Worm (Caenorhabditis elegans) whole organism, mixed stage, embryonic: Measurements from ENCODE around the gene F13D11.4.

Experiments used
- blmp-1 ChIP-seq: fragments of 150-350 bp; optimal IDR thresholded peaks from 2 replicates; lab custom pipeline; 2014; ENCODE audit warnings: missing biosample characterization, missing genetic modification characterization
- ceh-83 ChIP-seq: fragments of 200-800 bp; sonication (Bioruptor generic); optimal IDR thresholded peaks from 2 replicates; lab custom pipeline; 2018; ENCODE audit warnings: mild to moderate bottlenecking, missing genetic modification characterization, missing compliant biosample characterization
- elt-1 ChIP-seq: sonication (generic microtip); optimal IDR thresholded peaks from 2 replicates; lab custom pipeline; 2017; ENCODE audit warnings: missing genetic modification characterization, mild to moderate bottlenecking, missing compliant biosample characterization, antibody characterized with exemption, moderate library complexity, borderline replicate concordance; ENCODE audit not compliant: insufficient read depth
- ham-2 ChIP-seq: fragments of 200-800 bp; sonication (Bioruptor generic); optimal IDR thresholded peaks from 2 replicates; lab custom pipeline; 2018; ENCODE audit warnings: mild to moderate bottlenecking, missing genetic modification characterization, missing compliant biosample characterization
- lin-13 ChIP-seq: fragments of 150-350 bp; optimal IDR thresholded peaks from 2 replicates; lab custom pipeline; 2014; ENCODE audit warnings: missing biosample characterization, missing genetic modification characterization
- lsy-2 ChIP-seq: fragments of 150-350 bp; optimal IDR thresholded peaks from 2 replicates; lab custom pipeline; 2014; ENCODE audit warnings: missing biosample characterization, missing genetic modification characterization
- mls-2 ChIP-seq: sonication (generic microtip); optimal IDR thresholded peaks from 2 replicates; lab custom pipeline; 2016; ENCODE audit warnings: mild to moderate bottlenecking, missing genetic modification characterization, moderate library complexity, missing compliant biosample characterization
- nhr-12 ChIP-seq: fragments of 150-350 bp; optimal IDR thresholded peaks from 2 replicates; lab custom pipeline; 2014; ENCODE audit warnings: missing biosample characterization, missing genetic modification characterization
- nhr-28 ChIP-seq: fragments of 150-350 bp; optimal IDR thresholded peaks from 2 replicates; lab custom pipeline; 2014; ENCODE audit warnings: missing biosample characterization, missing genetic modification characterization
- pha-4 ChIP-seq: fragments of 150-350 bp; optimal IDR thresholded peaks from 2 replicates; lab custom pipeline; 2018; ENCODE audit warnings: missing biosample characterization, missing genetic modification reagents, missing genetic modification characterization
- snpc-4 ChIP-seq: fragments of 150-350 bp; optimal IDR thresholded peaks from 2 replicates; lab custom pipeline; 2014; ENCODE audit warnings: missing biosample characterization, missing genetic modification characterization
- unc-39 ChIP-seq: fragments of 150-350 bp; optimal IDR thresholded peaks from 2 replicates; lab custom pipeline; 2014; ENCODE audit warnings: missing biosample characterization, missing genetic modification characterization
- unc-62 ChIP-seq: fragments of 150-350 bp; optimal IDR thresholded peaks from 2 replicates; lab custom pipeline; 2014; ENCODE audit warnings: missing biosample characterization, missing genetic modification reagents, missing genetic modification characterization
- ztf-11 ChIP-seq: fragments of 150-350 bp; optimal IDR thresholded peaks from 2 replicates; lab custom pipeline; 2014; ENCODE audit warnings: missing biosample characterization, missing genetic modification characterization

- TF ChIP-seq lin-13 (tag; lab: Kevin White, UChicago) (no peak), nhr-28 (tag; lab: Kevin White, UChicago) (no peak), mls-2 (tag; lab: Kevin White, UChicago) (no peak), ceh-83 (GFP tag; lab: Kevin White, UChicago) (no peak), ham-2 (no peak), snpc-4 (tag; lab: Kevin White, UChicago) (no peak), blmp-1 (tag; lab: Kevin White, UChicago) (no peak), lsy-2 (no peak), nhr-12 (no peak), unc-62 (no peak), pha-4 (tag; lab: Kevin White, UChicago) (no peak), elt-1 (tag; lab: Kevin White, UChicago) (no peak), ztf-11 (tag; lab: Kevin White, UChicago) (no peak), unc-39 (tag; lab: Kevin White, UChicago) (no peak)
Observed at ce11 chrX:5854163-5854451, 19.5 kb upstream of the F13D11.4 start, which contains the start of gene hog-1.
